Fruit fly (Drosophila melanogaster) whole organism, embryonic: ENCODE data around the gene CG5641.

Source experiments
- Aef1 ChIP-seq: fragments of 200-800 bp; sonication (Bioruptor generic); IDR thresholded peaks from 3 replicates; pipeline ENCODE4 v1.3.6; 2022; ENCODE audit warnings: missing biosample characterization, missing genetic modification characterization
- Bgb ChIP-seq: fragments of 200-800 bp; sonication (Bioruptor generic); IDR thresholded peaks from 2 replicates; pipeline ENCODE4 v1.3.6; 2022; ENCODE audit warnings: missing biosample characterization, missing genetic modification characterization; ENCODE audit not compliant: partially characterized antibody
- Blimp-1 ChIP-seq: fragments of 200-800 bp; sonication (Bioruptor generic); optimal IDR thresholded peaks from 3 replicates; lab custom pipeline; 2018; ENCODE audit warnings: missing biosample characterization, missing genetic modification characterization, mild to moderate bottlenecking, moderate library complexity, missing genetic modification reagents
- CG10267 ChIP-seq: fragments of 200-800 bp; sonication (Bioruptor generic); optimal IDR thresholded peaks from 2 replicates; lab custom pipeline; 2018; ENCODE audit warnings: missing biosample characterization, mild to moderate bottlenecking, missing genetic modification characterization, moderate library complexity
- CG1233 ChIP-seq: fragments of 200-800 bp; sonication (Bioruptor generic); optimal IDR thresholded peaks from 4 replicates; lab custom pipeline; 2018; ENCODE audit warnings: missing biosample characterization, mild to moderate bottlenecking, missing genetic modification characterization
- CG12942 ChIP-seq: fragments of 200-800 bp; sonication (Bioruptor generic); optimal IDR thresholded peaks from 3 replicates; lab custom pipeline; 2016; ENCODE audit warnings: missing biosample characterization, missing genetic modification characterization
- CG13894 ChIP-seq: fragments of 200-800 bp; sonication (Bioruptor generic); optimal IDR thresholded peaks from 3 replicates; lab custom pipeline; 2018; ENCODE audit warnings: missing biosample characterization, mild to moderate bottlenecking, missing genetic modification characterization, moderate library complexity
- CG14050 ChIP-seq: fragments of 200-800 bp; sonication (Bioruptor generic); IDR thresholded peaks from 3 replicates; pipeline ENCODE4 v1.3.6; 2022; ENCODE audit warnings: missing biosample characterization, missing genetic modification characterization
- CG14710 ChIP-seq: fragments of 200-800 bp; sonication (Bioruptor generic); optimal IDR thresholded peaks from 3 replicates; lab custom pipeline; 2019; ENCODE audit warnings: missing biosample characterization, mild to moderate bottlenecking, missing genetic modification characterization, moderate library complexity
- CG1603 ChIP-seq: fragments of 200-800 bp; sonication (Bioruptor generic); optimal IDR thresholded peaks from 2 replicates; lab custom pipeline; 2019; ENCODE audit warnings: missing biosample characterization, mild to moderate bottlenecking, missing genetic modification characterization, moderate library complexity
- CG16863 ChIP-seq: fragments of 200-800 bp; sonication (Bioruptor generic); optimal IDR thresholded peaks from 3 replicates; lab custom pipeline; 2016; ENCODE audit warnings: missing biosample characterization, missing genetic modification characterization
- CG31441 ChIP-seq: fragments of 200-800 bp; sonication (Bioruptor generic); IDR thresholded peaks from 2 replicates; pipeline ENCODE4 v1.3.6; 2022; ENCODE audit warnings: missing biosample characterization, missing genetic modification characterization
- CG4282 ChIP-seq: fragments of 200-800 bp; sonication (Bioruptor generic); optimal IDR thresholded peaks from 2 replicates; lab custom pipeline; 2016; ENCODE audit warnings: missing biosample characterization, missing genetic modification characterization
- CG7987 ChIP-seq: fragments of 200-800 bp; sonication (Bioruptor generic); optimal IDR thresholded peaks from 2 replicates; lab custom pipeline; 2018; ENCODE audit warnings: missing biosample characterization, mild to moderate bottlenecking, missing genetic modification characterization, moderate library complexity
- D ChIP-seq, 2 experiments: fragments of 200-800 bp in 1 of 2; fragments of >200 bp in 1 of 2; sonication (Bioruptor generic) in 1 of 2; optimal IDR thresholded peaks; 2 replicates in 1 of 2; 3 replicates in 1 of 2; lab custom pipeline; 2017; ENCODE audit warnings: mild to moderate bottlenecking in 1 of 2, missing biosample characterization in 1 of 2, missing genetic modification characterization in 1 of 2, missing genetic modification reagents in 1 of 2
- Dek ChIP-seq: fragments of 200-800 bp; sonication (Bioruptor generic); optimal IDR thresholded peaks from 3 replicates; lab custom pipeline; 2019; ENCODE audit warnings: missing biosample characterization, mild to moderate bottlenecking, missing genetic modification characterization, moderate library complexity
- Doc3 ChIP-seq: fragments of 200-800 bp; sonication (Bioruptor generic); IDR thresholded peaks from 3 replicates; pipeline ENCODE4 v1.3.6; 2022; ENCODE audit warnings: missing biosample characterization, missing genetic modification characterization; ENCODE audit not compliant: partially characterized antibody
- Ets65A ChIP-seq: fragments of 200-800 bp; sonication (Bioruptor generic); peaks from one replicate; lab custom pipeline; 2016; ENCODE audit warnings: missing biosample characterization, missing genetic modification characterization
- Hr78 ChIP-seq, 2 experiments: fragments of 200-800 bp in 1 of 2; fragments of >200 bp in 1 of 2; sonication (Bioruptor generic) in 1 of 2; optimal IDR thresholded peaks; 2 replicates each; lab custom pipeline; 2017 to 2019; ENCODE audit warnings: missing biosample characterization in 2 of 2, missing genetic modification characterization in 2 of 2, mild to moderate bottlenecking in 1 of 2, moderate library complexity in 1 of 2
- NC2β ChIP-seq: fragments of 200-800 bp; sonication (Bioruptor generic); optimal IDR thresholded peaks from 2 replicates; lab custom pipeline; 2016; ENCODE audit warnings: missing biosample characterization, missing genetic modification characterization
- Opbp ChIP-seq: fragments of 200-800 bp; sonication (Bioruptor generic); IDR thresholded peaks from 3 replicates; pipeline ENCODE4 v1.3.6; 2022; ENCODE audit warnings: missing biosample characterization, missing genetic modification characterization; ENCODE audit not compliant: partially characterized antibody
- Poxn ChIP-seq: fragments of 200-800 bp; sonication (Bioruptor generic); IDR thresholded peaks from 2 replicates; pipeline ENCODE4 v1.3.6; 2022; ENCODE audit warnings: missing biosample characterization, missing genetic modification characterization
- Scr ChIP-seq: fragments of 200-800 bp; sonication (Bioruptor generic); IDR thresholded peaks from 2 replicates; pipeline ENCODE4 v1.3.6; 2022; ENCODE audit warnings: missing biosample characterization, missing genetic modification characterization; ENCODE audit not compliant: partially characterized antibody
- Sin3A ChIP-seq: fragments of >200 bp; optimal IDR thresholded peaks from 2 replicates; lab custom pipeline; 2018
- Spps ChIP-seq: fragments of 200-800 bp; sonication (Bioruptor generic); optimal IDR thresholded peaks from 2 replicates; lab custom pipeline; 2018; ENCODE audit warnings: missing biosample characterization, mild to moderate bottlenecking, missing genetic modification characterization
- YL-1 ChIP-seq: fragments of 200-800 bp; sonication (Bioruptor generic); optimal IDR thresholded peaks from 3 replicates; lab custom pipeline; 2017; ENCODE audit warnings: missing biosample characterization, mild to moderate bottlenecking, missing genetic modification characterization
- aop ChIP-seq: fragments of 200-800 bp; sonication (Bioruptor generic); IDR thresholded peaks from 2 replicates; pipeline ENCODE4 v1.3.6; 2022; ENCODE audit warnings: missing biosample characterization, missing genetic modification characterization
- chinmo ChIP-seq: fragments of 200-800 bp; sonication (Bioruptor generic); IDR thresholded peaks from 4 replicates; pipeline ENCODE4 v1.3.6; 2022; ENCODE audit warnings: missing biosample characterization, missing genetic modification characterization; ENCODE audit not compliant: partially characterized antibody
- corto ChIP-seq: fragments of 200-800 bp; sonication (Bioruptor generic); optimal IDR thresholded peaks from 2 replicates; lab custom pipeline; 2016; ENCODE audit warnings: missing biosample characterization, mild to moderate bottlenecking, missing genetic modification characterization, moderate library complexity
- dan ChIP-seq: fragments of 200-800 bp; sonication (Bioruptor generic); IDR thresholded peaks from 2 replicates; pipeline ENCODE4 v1.3.6; 2022; ENCODE audit warnings: missing biosample characterization, missing genetic modification characterization
- dati ChIP-seq: fragments of 200-800 bp; sonication (Bioruptor generic); IDR thresholded peaks from 2 replicates; pipeline ENCODE4 v1.3.6; 2022; ENCODE audit warnings: missing biosample characterization, missing genetic modification characterization
- dpn ChIP-seq, 2 experiments: fragments of 200-800 bp; sonication (Bioruptor generic); optimal IDR thresholded peaks; 3 replicates each; lab custom pipeline; 2016; ENCODE audit warnings: missing biosample characterization in 2 of 2, missing genetic modification characterization in 2 of 2
- exex ChIP-seq: fragments of 200-800 bp; sonication (Bioruptor generic); optimal IDR thresholded peaks from 4 replicates; lab custom pipeline; 2018; ENCODE audit warnings: missing biosample characterization, mild to moderate bottlenecking, missing genetic modification characterization, moderate library complexity
- ftz-f1 ChIP-seq: fragments of 200-800 bp; sonication (Bioruptor generic); optimal IDR thresholded peaks from 2 replicates; lab custom pipeline; 2016; ENCODE audit warnings: missing biosample characterization, missing genetic modification characterization
- gfzf ChIP-seq: fragments of 200-800 bp; sonication (Bioruptor generic); optimal IDR thresholded peaks from 2 replicates; lab custom pipeline; 2016; ENCODE audit warnings: missing biosample characterization, mild to moderate bottlenecking, missing genetic modification characterization, moderate library complexity
- grn ChIP-seq: fragments of 200-800 bp; sonication (Bioruptor generic); optimal IDR thresholded peaks from 3 replicates; lab custom pipeline; 2017; ENCODE audit warnings: missing biosample characterization, missing genetic modification characterization
- ham ChIP-seq: fragments of 200-800 bp; sonication (Bioruptor generic); IDR thresholded peaks from 2 replicates; pipeline ENCODE4 v1.3.6; 2022; ENCODE audit warnings: missing biosample characterization, missing genetic modification characterization
- mirr ChIP-seq: fragments of 200-800 bp; sonication (Bioruptor generic); optimal IDR thresholded peaks from 3 replicates; lab custom pipeline; 2018; ENCODE audit warnings: missing biosample characterization, mild to moderate bottlenecking, missing genetic modification characterization
- nom ChIP-seq: fragments of 200-800 bp; sonication (Bioruptor generic); optimal IDR thresholded peaks from 2 replicates; lab custom pipeline; 2017; ENCODE audit warnings: missing biosample characterization, missing genetic modification characterization, mild to moderate bottlenecking, moderate library complexity, missing genetic modification reagents
- sim ChIP-seq: fragments of 200-800 bp; sonication (Bioruptor generic); IDR thresholded peaks from 2 replicates; pipeline ENCODE4 v1.3.6; 2022; ENCODE audit warnings: missing biosample characterization, missing genetic modification characterization
- sug ChIP-seq: fragments of 200-800 bp; optimal IDR thresholded peaks from 2 replicates; lab custom pipeline; 2019; ENCODE audit warnings: missing biosample characterization, mild to moderate bottlenecking, missing genetic modification characterization, moderate library complexity
- vvl ChIP-seq: fragments of 200-800 bp; sonication (Bioruptor generic); IDR thresholded peaks from 2 replicates; pipeline ENCODE4 v1.3.6; 2022; ENCODE audit warnings: missing biosample characterization, missing genetic modification characterization
- z ChIP-seq: fragments of 200-800 bp; sonication (Bioruptor generic); IDR thresholded peaks from 3 replicates; pipeline ENCODE4 v1.3.6; 2022; ENCODE audit warnings: missing biosample characterization, missing genetic modification characterization

Gene CG5641

dm6 chr3R:12448889-12449314 lies 19.8 kb upstream of the CG5641 start, which contains the start of gene CG18549 (continued):
- TF ChIP-seq CG1233 (GFP tag; lab: Kevin White, UChicago), result peak; percentile 100
- peak; percentile 44 for TF ChIP-seq gfzf
- TF ChIP-seq aop (GFP tag; lab: Robert Waterston, UW), result peak; percentile 98
- TF ChIP-seq corto (GFP tag; lab: Kevin White, UChicago), result peak; percentile 100
- TF ChIP-seq grn (GFP tag; lab: Kevin White, UChicago), result peak; percentile 97
- peak; percentile 100 for TF ChIP-seq vvl (GFP tag; lab: Robert Waterston, UW)
- peak; percentile 82 for TF ChIP-seq Opbp (GFP tag; lab: Robert Waterston, UW)
- TF ChIP-seq Blimp-1 (GFP tag; lab: Kevin White, UChicago), result peak; percentile 99
- TF ChIP-seq Sin3A (lab: Kevin White, UChicago), result no peak
- TF ChIP-seq D (optimal IDR thresholded peaks at IDR 0.05; lab: Kevin White, UChicago), result no peak
- peak; percentile 100 for TF ChIP-seq D (GFP tag; optimal IDR thresholded peaks at IDR 0.05; lab: Kevin White, UChicago)
- TF ChIP-seq CG31441, result peak; percentile 99
- TF ChIP-seq nom, result peak; percentile 100
- peak; percentile 100 for TF ChIP-seq CG14050 (GFP tag; lab: Robert Waterston, UW)
- peak; percentile 100 for TF ChIP-seq sim (GFP tag; lab: Robert Waterston, UW)
- TF ChIP-seq NC2β (GFP tag; lab: Kevin White, UChicago), result peak; percentile 99
- peak; percentile 99 for TF ChIP-seq CG14710 (tag; lab: Kevin White, UChicago)
- peak; percentile 100 for TF ChIP-seq Spps (tag; lab: Kevin White, UChicago)

- no peak for TF ChIP-seq Poxn (GFP tag; lab: Robert Waterston, UW)
- peak; percentile 92 for TF ChIP-seq Ets65A (GFP tag; lab: Kevin White, UChicago)
These were observed 19.3 kb upstream of the CG5641 start for dm6 chr3R:12448344-12448743.

- TF ChIP-seq Doc3 (no peak), dati (GFP tag; lab: Robert Waterston, UW) (no peak), dan (GFP tag; lab: Robert Waterston, UW) (no peak), Aef1 (GFP tag; lab: Robert Waterston, UW) (no peak), mirr (GFP tag; lab: Kevin White, UChicago) (no peak), Bgb (GFP tag; lab: Robert Waterston, UW) (no peak), ham (no peak)
These were observed 18.3 kb upstream of the CG5641 start, which contains the start of gene vrs for dm6 chr3R:12447353-12447752. vrs (plus strand) TSS chr3R:12447653.

dm6 chr3R:12445468-12445867 lies 16.4 kb upstream of the CG5641 start:
- TF ChIP-seq CG1603 (tag; lab: Kevin White, UChicago) (no peak), exex (tag; lab: Kevin White, UChicago) (peak; percentile 12), Dek (no peak), z (GFP tag; lab: Robert Waterston, UW) (no peak), CG7987 (GFP tag; lab: Kevin White, UChicago) (peak; percentile 29)
- TF ChIP-seq, all 482 proteins: peak for 2

dm6 chr3R:12443769-12444168 lies 14.7 kb upstream of the CG5641 start:
- no peak for TF ChIP-seq CG4282
- TF ChIP-seq Sin3A (lab: Kevin White, UChicago), result no peak
- peak; percentile 30 for TF ChIP-seq CG13894 (tag; lab: Kevin White, UChicago)
- TF ChIP-seq dpn (GFP tag; optimal IDR thresholded peaks at IDR 0.05; lab: Kevin White, UChicago), result no peak
- TF ChIP-seq Hr78 (GFP tag; optimal IDR thresholded peaks at IDR 0.05; lab: Kevin White, UChicago), result peak in 1 of 2 experiments; percentile 12
- TF ChIP-seq ftz-f1 (GFP tag; lab: Kevin White, UChicago), result peak; percentile 27
- no peak for TF ChIP-seq NC2β (GFP tag; lab: Kevin White, UChicago)
- TF ChIP-seq Scr (GFP tag; lab: Robert Waterston, UW), result 0 out of 2 replicates have a peak, but pooled peaks have one; percentile 12
- no peak for TF ChIP-seq CG10267 (tag; lab: Kevin White, UChicago)
- TF ChIP-seq CG16863 (GFP tag; lab: Kevin White, UChicago), result no peak
- no peak for TF ChIP-seq YL-1 (GFP tag; lab: Kevin White, UChicago)
- peak; percentile 20 for TF ChIP-seq sug (tag; lab: Kevin White, UChicago)
- TF ChIP-seq exex (tag; lab: Kevin White, UChicago), result peak; percentile 95
- TF ChIP-seq dan (GFP tag; lab: Robert Waterston, UW), result no peak
- peak; percentile 89; the same call in 3 of the 4 replicates for TF ChIP-seq chinmo (GFP tag; lab: Robert Waterston, UW)
- no peak for TF ChIP-seq CG12942
